Worm (Caenorhabditis elegans): Measurements from ENCODE around the gene K10D11.4.

The K10D11.4 gene

ce11 chrIV:12977650-12978049 is 16.6 kb downstream of the K10D11.4 start:
- TF ChIP-seq fkh-3 (tag; optimal IDR thresholded peaks at IDR 0.05), result no peak
- TF ChIP-seq Y53G8AR.9 (GFP tag; conservative IDR thresholded peaks at IDR 0.05), result no peak
- no peak for TF ChIP-seq F49E8.2 (tag; optimal IDR thresholded peaks at IDR 0.05; ENCODE audit: insufficient read depth)
- TF ChIP-seq athp-1 (tag; optimal IDR thresholded peaks at IDR 0.05), result no peak
- no peak for TF ChIP-seq F57A8.1 (GFP tag; optimal IDR thresholded peaks at IDR 0.05)
- TF ChIP-seq cebp-1 (GFP tag; IDR thresholded peaks at IDR 0.05), result no peak
- no peak for TF ChIP-seq cebp-1 (tag; optimal IDR thresholded peaks at IDR 0.05)
- no peak for TF ChIP-seq hmg-20 (GFP tag; IDR thresholded peaks at IDR 0.05)
- TF ChIP-seq egl-44 (GFP tag; IDR thresholded peaks at IDR 0.05), result no peak
- no peak for TF ChIP-seq nfyb-1 (GFP tag; IDR thresholded peaks at IDR 0.05)
- TF ChIP-seq attf-6 (GFP tag; IDR thresholded peaks at IDR 0.05), result no peak
- TF ChIP-seq F55B11.4 (tag; optimal IDR thresholded peaks at IDR 0.05; ENCODE audit: borderline replicate concordance, insufficient read depth), result no peak
- TF ChIP-seq B0035.1 (tag; optimal IDR thresholded peaks at IDR 0.05), result no peak

- TF ChIP-seq nhr-80 (tag; optimal IDR thresholded peaks at IDR 0.05) (no peak), attf-5 (GFP tag; optimal IDR thresholded peaks at IDR 0.05) (no peak), aptf-3 (GFP tag; IDR thresholded peaks at IDR 0.05) (no peak), madf-6 (GFP tag; IDR thresholded peaks at IDR 0.05) (no peak), pbrm-1 (GFP tag; IDR thresholded peaks at IDR 0.05) (no peak), lin-35 (GFP tag; optimal IDR thresholded peaks at IDR 0.05) (no peak), mel-28 (tag; optimal IDR thresholded peaks at IDR 0.05; ENCODE audit: borderline replicate concordance) (no peak), somi-1 (GFP tag; optimal IDR thresholded peaks at IDR 0.05) (no peak), bed-2 (GFP tag; IDR thresholded peaks at IDR 0.05) (no peak), cebp-2 (GFP tag; IDR thresholded peaks at IDR 0.05) (no peak), ztf-25 (GFP tag; IDR thresholded peaks at IDR 0.05) (no peak), snpc-1.3 (tag; optimal IDR thresholded peaks at IDR 0.05; ENCODE audit: insufficient read depth) (no peak), ceh-40 (GFP tag; IDR thresholded peaks at IDR 0.05) (no peak), B0336.3 (GFP tag; IDR thresholded peaks at IDR 0.05) (no peak), snpc-3.4 (tag; optimal IDR thresholded peaks at IDR 0.05) (no peak), ztf-22 (GFP tag; optimal IDR thresholded peaks at IDR 0.05) (no peak), dpl-1 (GFP tag; optimal IDR thresholded peaks at IDR 0.05) (no peak), Y53G8AR.9 (GFP tag; conservative IDR thresholded peaks at IDR 0.05) (no peak), ztf-28 (GFP tag; IDR thresholded peaks at IDR 0.05) (no peak), C06A6.2 (GFP tag; conservative IDR thresholded peaks at IDR 0.05) (no peak)
Observed at ce11 chrIV:12975981-12976380, 18.3 kb downstream of the K10D11.4 start, which contains the start of gene dod-17. TSS of gene dod-17 (plus strand) at chrIV:12976303.

- no peak for TF ChIP-seq tbx-9 (tag; optimal IDR thresholded peaks at IDR 0.05; ENCODE audit: borderline replicate concordance)
- TF ChIP-seq T07F8.4 (tag; optimal IDR thresholded peaks at IDR 0.05), result no peak
- TF ChIP-seq Y79H2A.3 (GFP tag; conservative IDR thresholded peaks at IDR 0.05), result no peak
- TF ChIP-seq Y53G8AR.9 (GFP tag; conservative IDR thresholded peaks at IDR 0.05), result no peak
- no peak for TF ChIP-seq T26A5.8 (tag; optimal IDR thresholded peaks at IDR 0.05)
- TF ChIP-seq lin-26 (GFP tag; IDR thresholded peaks at IDR 0.05), result no peak
- TF ChIP-seq lin-40 (tag; optimal IDR thresholded peaks at IDR 0.05), result no peak
- no peak for TF ChIP-seq F37B4.10 (GFP tag; IDR thresholded peaks at IDR 0.05)
- TF ChIP-seq rec-8 (tag; optimal IDR thresholded peaks at IDR 0.05), result no peak
- no peak for TF ChIP-seq F55B11.4 (tag; optimal IDR thresholded peaks at IDR 0.05; ENCODE audit: borderline replicate concordance, insufficient read depth)
- TF ChIP-seq tbp1 (GFP tag; optimal IDR thresholded peaks at IDR 0.05), result no peak
- TF ChIP-seq ztf-28 (GFP tag; IDR thresholded peaks at IDR 0.05), result no peak
- TF ChIP-seq ceh-100 (GFP tag; IDR thresholded peaks at IDR 0.05), result no peak
- TF ChIP-seq egrh-3 (GFP tag; IDR thresholded peaks at IDR 0.05), result no peak
- TF ChIP-seq ceh-58 (GFP tag; IDR thresholded peaks at IDR 0.05), result no peak
- TF ChIP-seq chd-7 (tag; optimal IDR thresholded peaks at IDR 0.05), result no peak
- TF ChIP-seq F49E8.2 (tag; optimal IDR thresholded peaks at IDR 0.05; ENCODE audit: insufficient read depth), result no peak
- TF ChIP-seq akir-1 (GFP tag; optimal IDR thresholded peaks at IDR 0.05), result no peak
- no peak for TF ChIP-seq hlh-12 (tag; optimal IDR thresholded peaks at IDR 0.05)
Observed at ce11 chrIV:12973336-12973735, 20.9 kb downstream of the K10D11.4 start, which contains the start of gene F55G11.4. TSS of gene F55G11.4 (plus strand) at chrIV:12973624.

All from whole organism, young adult.